Worm (Caenorhabditis elegans) whole organism, L2 larva: ENCODE measurements around the gene bus-19.

Experiments used
- blmp-1 ChIP-seq: sonication (generic microtip); optimal IDR thresholded peaks from 2 replicates; lab custom pipeline; 2017; ENCODE audit warnings: missing genetic modification characterization, mild to moderate bottlenecking, missing compliant biosample characterization, antibody characterized with exemption, moderate library complexity; ENCODE audit not compliant: insufficient read depth
- nhr-129 ChIP-seq: fragments of 150-350 bp; optimal IDR thresholded peaks from 2 replicates; lab custom pipeline; 2014; ENCODE audit warnings: missing biosample characterization, missing genetic modification characterization
- unc-62 ChIP-seq: fragments of 150-350 bp; optimal IDR thresholded peaks from 2 replicates; lab custom pipeline; 2014; ENCODE audit warnings: missing biosample characterization, missing genetic modification reagents, missing genetic modification characterization
- ztf-11 ChIP-seq: sonication (generic microtip); optimal IDR thresholded peaks from 2 replicates; lab custom pipeline; 2017; ENCODE audit warnings: missing biosample characterization, missing genetic modification characterization

- peak; percentile 21 for TF ChIP-seq blmp-1 (tag; lab: Kevin White, UChicago)
- TF ChIP-seq unc-62 (GFP tag; lab: Kevin White, UChicago), result no peak
- TF ChIP-seq nhr-129 (tag; lab: Kevin White, UChicago), result no peak
- TF ChIP-seq ztf-11 (tag; lab: Kevin White, UChicago), result no peak
These were observed 57.2 kb downstream of the bus-19 start, which contains the start of gene T16G1.2 for ce11 chrV:12928929-12929532.
